Worm (Caenorhabditis elegans): ENCODE measurements around the gene F20C5.5.

The F20C5.5 gene

DNA sequence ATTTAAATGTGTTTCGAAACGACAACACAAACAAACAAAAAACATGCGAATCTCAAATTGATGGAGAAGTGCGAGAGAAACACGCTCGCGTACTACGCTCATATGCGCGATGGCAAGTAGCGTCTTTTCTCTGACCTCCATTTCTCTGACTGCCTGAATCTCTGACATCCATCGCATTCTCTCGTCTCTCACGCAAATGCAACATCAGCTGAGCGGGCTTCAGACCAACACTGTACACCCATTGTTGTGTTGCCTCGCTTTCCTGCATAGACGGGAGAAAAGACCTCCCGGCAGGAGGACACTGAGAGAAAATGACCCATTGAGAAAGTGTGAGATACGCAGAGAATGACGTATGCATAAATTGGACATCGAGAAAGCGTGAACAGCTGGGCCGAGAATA lies 12.7 kb upstream of the F20C5.5 start:
- TF ChIP-seq ets-7 (tag; optimal IDR thresholded peaks at IDR 0.05): no peak
- TF ChIP-seq F13C5.2 (tag; optimal IDR thresholded peaks at IDR 0.05): peak; percentile 33
- 0 out of 2 replicates have a peak, but pooled peaks have one; percentile 23 for TF ChIP-seq sea-1 (GFP tag; conservative IDR thresholded peaks at IDR 0.05)
- TF ChIP-seq aly-1 (tag; optimal IDR thresholded peaks at IDR 0.05): peak; percentile 35
- TF ChIP-seq tbx-37 (GFP tag; conservative IDR thresholded peaks at IDR 0.05): no peak
- TF ChIP-seq tra-4 (tag; optimal IDR thresholded peaks at IDR 0.05): no peak
- no peak for TF ChIP-seq hnd-1 (tag; optimal IDR thresholded peaks at IDR 0.05)
- TF ChIP-seq hmbx-1 (tag; optimal IDR thresholded peaks at IDR 0.05): no peak
- 0 out of 2 replicates have a peak, but pooled peaks have one; percentile 31 for TF ChIP-seq scrt-1 (GFP tag; IDR thresholded peaks at IDR 0.05)
- no peak for TF ChIP-seq pes-1 (GFP tag; IDR thresholded peaks at IDR 0.05)
- no peak for TF ChIP-seq ceh-13 (GFP tag; optimal IDR thresholded peaks at IDR 0.05)
- TF ChIP-seq hmg-4 (GFP tag; optimal IDR thresholded peaks at IDR 0.05): peak; percentile 96
- 0 out of 2 replicates have a peak, but pooled peaks have one; percentile 6 for TF ChIP-seq flt-1 (GFP tag; IDR thresholded peaks at IDR 0.05)
- no peak for TF ChIP-seq ceh-36 (tag; optimal IDR thresholded peaks at IDR 0.05)
- no peak for TF ChIP-seq tbx-11 (GFP tag; IDR thresholded peaks at IDR 0.05)
- TF ChIP-seq B0310.2 (tag; optimal IDR thresholded peaks at IDR 0.05): no peak
- no peak for TF ChIP-seq ama-1 (optimal IDR thresholded peaks at IDR 0.05)

DNA sequence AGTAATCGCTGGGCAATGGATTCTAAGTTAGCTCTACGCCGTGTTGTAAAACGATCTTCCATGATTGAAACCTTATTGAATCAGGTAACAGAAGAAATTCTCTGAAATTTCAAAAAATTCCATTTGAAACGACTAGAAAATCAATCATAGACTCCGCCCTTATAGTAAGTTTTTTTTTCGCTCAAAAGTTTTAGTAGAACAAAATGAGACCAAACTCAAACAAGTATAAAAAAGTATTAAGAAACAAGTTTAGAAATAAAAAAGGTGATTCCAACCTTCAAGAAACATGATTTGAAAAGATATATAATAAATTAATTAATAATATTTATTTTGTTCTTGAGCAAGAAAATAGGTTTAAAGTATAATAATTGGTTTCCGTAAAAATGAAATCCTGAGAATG lies 8.6 kb upstream of the F20C5.5 start, which contains the start of gene C33D9.6:
TSS of gene C33D9.6 (minus strand) at position 101 of the 400 bp plus-strand sequence.
- no peak for TF ChIP-seq flt-1 (GFP tag; IDR thresholded peaks at IDR 0.05)
- TF ChIP-seq pes-1 (GFP tag; IDR thresholded peaks at IDR 0.05): no peak
- no peak for TF ChIP-seq ets-7 (tag; optimal IDR thresholded peaks at IDR 0.05)
- TF ChIP-seq tbx-11 (GFP tag; IDR thresholded peaks at IDR 0.05): no peak
- no peak for TF ChIP-seq B0310.2 (tag; optimal IDR thresholded peaks at IDR 0.05)
- TF ChIP-seq hmg-4 (GFP tag; optimal IDR thresholded peaks at IDR 0.05): no peak
- TF ChIP-seq F13C5.2 (tag; optimal IDR thresholded peaks at IDR 0.05): no peak
- no peak for TF ChIP-seq hnd-1 (tag; optimal IDR thresholded peaks at IDR 0.05)
- TF ChIP-seq tra-4 (tag; optimal IDR thresholded peaks at IDR 0.05): no peak
- TF ChIP-seq scrt-1 (GFP tag; IDR thresholded peaks at IDR 0.05): no peak
- no peak for TF ChIP-seq aly-1 (tag; optimal IDR thresholded peaks at IDR 0.05)
- no peak for TF ChIP-seq hmbx-1 (tag; optimal IDR thresholded peaks at IDR 0.05)
- TF ChIP-seq ama-1 (optimal IDR thresholded peaks at IDR 0.05): no peak
- no peak for TF ChIP-seq sea-1 (GFP tag; conservative IDR thresholded peaks at IDR 0.05)
- TF ChIP-seq ceh-36 (tag; optimal IDR thresholded peaks at IDR 0.05): no peak

DNA sequence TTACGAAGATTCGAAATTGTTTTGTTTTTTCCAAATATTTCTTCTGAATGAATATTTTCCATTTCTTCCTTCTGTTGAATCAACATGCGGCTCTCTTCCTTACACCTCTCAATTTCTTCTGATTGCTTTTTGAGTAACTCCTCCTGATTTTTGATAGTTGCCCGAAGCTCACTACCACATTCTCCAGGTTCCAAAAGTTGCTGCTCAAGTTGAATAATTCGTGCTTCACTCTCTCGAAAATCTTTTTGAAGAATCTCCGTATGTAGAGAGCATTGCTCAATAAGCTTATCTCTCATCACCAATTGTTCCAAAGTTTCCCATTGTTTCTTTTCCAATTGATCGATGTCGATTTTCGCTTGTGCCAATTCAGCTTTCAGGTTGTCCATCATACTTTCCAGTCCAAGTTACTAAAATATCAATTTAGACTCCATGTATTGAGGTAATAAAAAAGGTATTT lies 3.4 kb upstream of the F20C5.5 start, which contains the start of gene F20C5.6:
TSS of gene F20C5.6 (minus strand) at position 407 of the 457 bp plus-strand sequence.
- peak; percentile 93 for TF ChIP-seq ama-1 (optimal IDR thresholded peaks at IDR 0.05)
- TF ChIP-seq pes-1 (GFP tag; IDR thresholded peaks at IDR 0.05): no peak
- TF ChIP-seq hnd-1 (tag; optimal IDR thresholded peaks at IDR 0.05): no peak

DNA sequence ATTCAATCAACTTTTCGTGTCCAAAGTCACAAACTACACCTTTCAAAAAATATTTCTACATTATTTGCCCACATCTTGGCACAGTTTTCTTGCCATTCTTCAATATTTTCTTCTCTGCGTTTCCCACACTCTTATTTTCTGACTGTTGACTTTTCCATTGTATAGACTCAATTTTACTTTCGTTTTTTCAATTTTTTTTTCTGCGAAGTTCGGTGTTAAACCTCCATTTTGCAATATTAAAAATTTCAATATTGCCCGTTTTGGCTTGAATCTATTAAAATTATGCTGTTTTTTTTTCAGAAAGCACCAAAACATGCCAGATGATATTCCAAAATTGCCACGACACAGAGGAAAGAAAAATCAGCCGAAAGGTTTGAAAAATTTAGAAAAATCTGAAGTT lies 4.9 kb downstream of the F20C5.5 start, which contains the start of gene cdc-50.B:
TSS of gene cdc-50.B (plus strand) at position 301 of the 400 bp plus-strand sequence.
- TF ChIP-seq ceh-36 (tag; optimal IDR thresholded peaks at IDR 0.05) (no peak), sea-1 (GFP tag; conservative IDR thresholded peaks at IDR 0.05) (no peak), tbx-37 (GFP tag; conservative IDR thresholded peaks at IDR 0.05) (no peak), aly-1 (tag; optimal IDR thresholded peaks at IDR 0.05) (no peak), tbx-11 (GFP tag; IDR thresholded peaks at IDR 0.05) (no peak), ets-7 (tag; optimal IDR thresholded peaks at IDR 0.05) (no peak), B0310.2 (tag; optimal IDR thresholded peaks at IDR 0.05) (no peak), scrt-1 (GFP tag; IDR thresholded peaks at IDR 0.05) (no peak), pes-1 (GFP tag; IDR thresholded peaks at IDR 0.05) (no peak), ceh-13 (GFP tag; optimal IDR thresholded peaks at IDR 0.05) (no peak), tra-4 (tag; optimal IDR thresholded peaks at IDR 0.05) (no peak), hmg-4 (GFP tag; optimal IDR thresholded peaks at IDR 0.05) (no peak), ama-1 (optimal IDR thresholded peaks at IDR 0.05) (no peak), flt-1 (GFP tag; IDR thresholded peaks at IDR 0.05) (no peak), F13C5.2 (tag; optimal IDR thresholded peaks at IDR 0.05) (no peak), hnd-1 (tag; optimal IDR thresholded peaks at IDR 0.05) (no peak), hmbx-1 (tag; optimal IDR thresholded peaks at IDR 0.05) (no peak)

DNA sequence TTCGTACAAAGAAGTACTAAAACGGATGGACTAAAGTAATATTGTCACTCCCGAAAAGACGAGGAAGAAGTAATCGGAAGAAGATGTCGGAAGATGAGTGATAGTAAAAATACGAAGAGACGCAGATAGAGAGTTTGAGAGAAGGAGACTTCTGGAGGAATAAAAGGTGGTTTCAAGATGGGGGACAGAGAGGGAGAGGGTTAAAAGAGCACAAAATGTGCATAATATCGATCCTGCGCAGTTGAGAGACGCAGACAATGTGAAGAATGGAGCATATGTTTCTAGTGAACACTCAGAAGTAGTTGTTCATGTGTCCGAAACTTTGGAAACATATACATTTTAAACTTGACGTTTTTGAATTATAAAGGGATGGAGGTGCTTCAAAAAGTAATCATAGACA lies 7.0 kb downstream of the F20C5.5 start:
- TF ChIP-seq F13C5.2 (tag; optimal IDR thresholded peaks at IDR 0.05) (peak; percentile 9), scrt-1 (GFP tag; IDR thresholded peaks at IDR 0.05) (no peak)

DNA sequence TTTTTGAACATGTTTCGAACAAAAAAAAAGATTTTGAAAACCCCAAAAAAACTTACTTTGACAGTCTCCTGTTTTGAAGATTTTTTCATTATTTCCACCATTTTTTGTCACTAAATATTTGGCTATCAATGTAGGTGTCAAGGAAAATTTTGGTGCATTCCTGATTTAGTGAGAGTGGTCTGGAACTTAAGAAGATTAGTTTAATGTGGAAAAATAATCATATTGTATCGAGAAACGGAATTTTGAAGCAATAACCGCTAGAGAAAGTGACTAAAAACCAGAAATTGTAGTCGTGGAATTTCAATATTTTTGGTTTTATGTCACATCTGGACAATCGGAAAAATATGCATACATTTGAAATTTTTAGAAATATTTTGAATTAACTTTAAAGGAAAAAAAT lies 7.5 kb downstream of the F20C5.5 start, which contains the start of the genes F20C5.11 and klp-11:
TSS of gene F20C5.11 (minus strand) at position 101 of the 400 bp plus-strand sequence.
TSS of gene klp-11 (minus strand) at position 171 of the 400 bp plus-strand sequence.
- TF ChIP-seq aly-1 (tag; optimal IDR thresholded peaks at IDR 0.05): no peak
- TF ChIP-seq ama-1 (optimal IDR thresholded peaks at IDR 0.05): no peak
- no peak for TF ChIP-seq F13C5.2 (tag; optimal IDR thresholded peaks at IDR 0.05)
- no peak for TF ChIP-seq flt-1 (GFP tag; IDR thresholded peaks at IDR 0.05)
- TF ChIP-seq hnd-1 (tag; optimal IDR thresholded peaks at IDR 0.05): no peak
- TF ChIP-seq pes-1 (GFP tag; IDR thresholded peaks at IDR 0.05): no peak
- no peak for TF ChIP-seq tra-4 (tag; optimal IDR thresholded peaks at IDR 0.05)
- no peak for TF ChIP-seq ceh-13 (GFP tag; optimal IDR thresholded peaks at IDR 0.05)
- TF ChIP-seq ets-7 (tag; optimal IDR thresholded peaks at IDR 0.05): no peak
- TF ChIP-seq hmbx-1 (tag; optimal IDR thresholded peaks at IDR 0.05): no peak
- TF ChIP-seq scrt-1 (GFP tag; IDR thresholded peaks at IDR 0.05): no peak

DNA sequence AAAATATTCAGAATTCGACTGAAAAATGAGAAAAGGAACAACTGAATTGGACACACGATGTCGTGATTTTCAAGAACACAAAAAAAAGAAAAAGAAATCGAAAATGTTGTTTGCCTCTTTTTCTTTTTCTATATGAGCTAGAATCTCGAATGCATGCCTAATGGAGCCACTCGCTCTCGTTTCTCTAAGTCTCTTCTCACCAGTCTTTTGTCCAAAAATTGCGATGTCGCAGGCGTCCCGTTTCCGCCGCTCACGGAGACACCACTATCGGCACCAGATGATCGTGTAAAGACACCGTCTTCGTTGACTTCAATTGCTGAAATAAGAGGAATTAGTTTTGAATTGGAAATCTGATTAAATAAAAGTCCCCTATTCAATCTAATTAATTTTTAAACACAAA lies 10.8 kb downstream of the F20C5.5 start:
- TF ChIP-seq tra-4 (tag; optimal IDR thresholded peaks at IDR 0.05) (no peak), hmg-4 (GFP tag; optimal IDR thresholded peaks at IDR 0.05) (no peak), flt-1 (GFP tag; IDR thresholded peaks at IDR 0.05) (no peak), tbx-11 (GFP tag; IDR thresholded peaks at IDR 0.05) (no peak), sea-1 (GFP tag; conservative IDR thresholded peaks at IDR 0.05) (no peak), ets-7 (tag; optimal IDR thresholded peaks at IDR 0.05) (no peak), B0310.2 (tag; optimal IDR thresholded peaks at IDR 0.05) (no peak), hmbx-1 (tag; optimal IDR thresholded peaks at IDR 0.05) (no peak), tbx-37 (GFP tag; conservative IDR thresholded peaks at IDR 0.05) (no peak), pes-1 (GFP tag; IDR thresholded peaks at IDR 0.05) (no peak), aly-1 (tag; optimal IDR thresholded peaks at IDR 0.05) (no peak), ceh-36 (tag; optimal IDR thresholded peaks at IDR 0.05) (no peak), F13C5.2 (tag; optimal IDR thresholded peaks at IDR 0.05) (no peak), ama-1 (optimal IDR thresholded peaks at IDR 0.05) (no peak), scrt-1 (GFP tag; IDR thresholded peaks at IDR 0.05) (no peak)

Data from whole organism, early embryonic.